Worm (Caenorhabditis elegans): Measurements from ENCODE around the gene C44H9.5.

- TF ChIP-seq unc-130 (tag; optimal IDR thresholded peaks at IDR 0.05) = no peak
- TF ChIP-seq nhr-11 (tag; optimal IDR thresholded peaks at IDR 0.05) = no peak
- no peak for TF ChIP-seq nhr-237 (tag; optimal IDR thresholded peaks at IDR 0.05)
- no peak for TF ChIP-seq pag-3 (tag; optimal IDR thresholded peaks at IDR 0.05; ENCODE audit: borderline replicate concordance, insufficient read depth)
- TF ChIP-seq pqm-1 (tag; optimal IDR thresholded peaks at IDR 0.05) = no peak
- TF ChIP-seq unc-86 (tag; optimal IDR thresholded peaks at IDR 0.05) = no peak
- TF ChIP-seq aha-1 (tag; optimal IDR thresholded peaks at IDR 0.05) = no peak
- TF ChIP-seq mdl-1 (tag; optimal IDR thresholded peaks at IDR 0.05) = no peak
- no peak for TF ChIP-seq lin-15B (tag; optimal IDR thresholded peaks at IDR 0.05)
- no peak for TF ChIP-seq ceh-90 (tag; optimal IDR thresholded peaks at IDR 0.05)
- no peak for TF ChIP-seq ces-1 (GFP tag; optimal IDR thresholded peaks at IDR 0.05)
- no peak for TF ChIP-seq efl-3 (GFP tag; optimal IDR thresholded peaks at IDR 0.05)
- TF ChIP-seq unc-62 (GFP tag; optimal IDR thresholded peaks at IDR 0.05) = no peak
- TF ChIP-seq lin-39 (tag; optimal IDR thresholded peaks at IDR 0.05) = no peak
These were observed 26.2 kb upstream of the C44H9.5 start for ce11 chrV:12875850-12876249.

Measured in whole organism, L1 larva.